Fruit fly (Drosophila melanogaster): Measurements from ENCODE around the gene Mcr.

The Mcr gene

DNA sequence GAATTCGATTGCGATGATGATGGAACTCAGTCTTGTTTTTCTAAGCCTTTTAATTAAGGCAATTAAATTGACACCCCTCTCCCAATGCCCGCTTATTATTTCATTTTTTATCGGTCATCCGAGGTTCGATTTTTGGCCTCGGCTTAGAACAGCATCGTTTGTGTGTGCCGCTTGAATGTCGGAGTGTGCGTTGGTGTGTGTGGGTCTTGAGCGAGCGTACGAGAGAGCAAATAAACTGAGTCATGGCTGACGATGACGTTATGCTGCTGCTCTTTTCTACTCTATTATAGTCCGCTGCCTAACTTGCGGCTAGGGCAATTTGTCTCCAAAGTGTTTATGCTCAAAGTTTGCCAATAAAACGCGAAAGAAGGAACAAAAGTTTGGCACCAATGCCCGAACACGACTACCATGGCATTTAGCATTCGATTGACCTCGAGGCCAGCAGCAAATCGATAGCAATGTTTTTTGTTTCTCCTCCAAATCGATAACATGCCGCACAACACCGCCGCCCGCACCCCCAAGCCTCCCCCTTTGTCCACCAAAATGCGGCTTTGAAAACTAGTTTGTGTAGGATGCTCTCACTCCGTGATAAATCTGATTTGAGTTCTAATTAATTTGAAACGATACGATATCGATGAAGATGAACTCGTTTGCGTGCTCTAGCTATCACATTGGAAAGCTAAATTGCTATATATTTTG lies 2.8 kb upstream of the Mcr start:
- TF ChIP-seq cic (GFP tag; optimal IDR thresholded peaks at IDR 0.05) (no peak), CG12768 (GFP tag; optimal IDR thresholded peaks at IDR 0.05) (no peak), Clk (GFP tag; optimal IDR thresholded peaks at IDR 0.05) (no peak), kay (GFP tag; ENCODE audit: borderline replicate concordance) (no peak), ovo (GFP tag; optimal IDR thresholded peaks at IDR 0.05) (no peak), toe (GFP tag; optimal IDR thresholded peaks at IDR 0.05) (no peak), Mnt (GFP tag; optimal IDR thresholded peaks at IDR 0.05) (no peak), CG7045 (GFP tag; optimal IDR thresholded peaks at IDR 0.05) (no peak), bab1 (GFP tag; optimal IDR thresholded peaks at IDR 0.05) (no peak), CG11617 (GFP tag; optimal IDR thresholded peaks at IDR 0.05) (no peak), CG33017 (tag; optimal IDR thresholded peaks at IDR 0.05) (no peak), pad (GFP tag; optimal IDR thresholded peaks at IDR 0.05) (no peak), tj (GFP tag; optimal IDR thresholded peaks at IDR 0.05) (no peak), CG7101 (tag; optimal IDR thresholded peaks at IDR 0.05) (no peak), cnc (optimal IDR thresholded peaks at IDR 0.05) (no peak), Hr96 (GFP tag; optimal IDR thresholded peaks at IDR 0.05) (no peak), CG5204 (GFP tag; optimal IDR thresholded peaks at IDR 0.05) (no peak)

DNA sequence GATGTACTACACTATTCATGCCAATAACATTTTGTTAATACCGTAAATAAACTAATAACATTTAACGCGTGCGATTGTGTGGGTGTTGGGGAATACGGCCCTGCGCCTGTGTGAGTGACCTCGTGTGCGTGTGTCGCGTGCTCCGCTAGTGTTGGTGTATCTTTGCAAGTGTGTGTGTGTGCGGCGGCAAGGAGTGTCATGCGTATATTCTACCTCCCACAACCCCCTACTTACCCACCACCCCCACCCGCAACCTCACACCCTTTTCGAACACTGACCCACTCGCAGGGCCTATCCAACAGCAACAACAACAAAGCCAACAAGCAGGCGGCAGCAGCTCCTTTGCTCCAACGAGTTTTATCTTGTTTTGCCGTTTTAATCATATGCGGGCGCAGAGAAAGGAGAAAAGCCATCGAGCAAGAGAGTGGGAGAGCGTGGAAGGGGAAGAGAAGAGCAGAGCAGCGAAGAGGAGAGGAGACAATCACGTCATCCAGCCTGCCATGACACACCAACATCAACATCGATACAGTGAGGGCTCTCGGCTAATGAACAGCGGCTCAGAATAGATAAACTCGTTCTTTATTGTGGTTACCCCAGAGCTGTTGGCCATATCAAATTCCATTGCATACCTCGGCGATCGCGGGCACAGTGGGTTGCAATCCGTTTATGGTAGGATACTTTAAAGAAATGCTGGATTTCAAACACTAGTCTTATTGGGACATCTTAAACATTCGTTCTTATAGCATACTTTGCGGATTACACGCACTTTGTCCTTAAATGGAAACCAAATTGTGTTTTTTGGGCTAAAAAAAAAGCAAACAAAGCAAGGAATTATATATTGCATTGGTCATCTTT lies 1.8 kb upstream of the Mcr start:
- TF ChIP-seq Crg-1 (GFP tag; optimal IDR thresholded peaks at IDR 0.05) (no peak), pad (GFP tag; optimal IDR thresholded peaks at IDR 0.05) (peak; percentile 79), Clk (GFP tag; optimal IDR thresholded peaks at IDR 0.05) (peak; percentile 15)

- TF ChIP-seq Hr96 (GFP tag; optimal IDR thresholded peaks at IDR 0.05): no peak
- TF ChIP-seq toe (GFP tag; optimal IDR thresholded peaks at IDR 0.05): no peak
- peak; percentile 62 for TF ChIP-seq bab1 (GFP tag; optimal IDR thresholded peaks at IDR 0.05)
- peak; percentile 20 for TF ChIP-seq CG7101 (tag; optimal IDR thresholded peaks at IDR 0.05)
- TF ChIP-seq Mnt (GFP tag; optimal IDR thresholded peaks at IDR 0.05): peak; percentile 58
- peak; percentile 68 for TF ChIP-seq cic (GFP tag; optimal IDR thresholded peaks at IDR 0.05)
- TF ChIP-seq CG33017 (tag; optimal IDR thresholded peaks at IDR 0.05): peak; percentile 25
- TF ChIP-seq kay (GFP tag; ENCODE audit: borderline replicate concordance): peak; percentile 33
- peak; percentile 98 for TF ChIP-seq CG14711 (tag; optimal IDR thresholded peaks at IDR 0.05)
These were observed 879 bp upstream of the Mcr start for dm6 chr2L:8083427-8084295.

dm6 chr2L:8083413-8083426 lies 438 bp upstream of the Mcr start, which contains the start of gene Bsg:
Gene Bsg (plus strand): TSS chr2L:8083420.
- TF ChIP-seq CG11617 (GFP tag; optimal IDR thresholded peaks at IDR 0.05): no peak
- no peak for TF ChIP-seq tj (GFP tag; optimal IDR thresholded peaks at IDR 0.05)
- no peak for TF ChIP-seq Mnt (GFP tag; optimal IDR thresholded peaks at IDR 0.05)
- TF ChIP-seq CG5204 (GFP tag; optimal IDR thresholded peaks at IDR 0.05): no peak
- no peak for TF ChIP-seq cnc (optimal IDR thresholded peaks at IDR 0.05)
- TF ChIP-seq CG7045 (GFP tag; optimal IDR thresholded peaks at IDR 0.05): no peak
- no peak for TF ChIP-seq toe (GFP tag; optimal IDR thresholded peaks at IDR 0.05)
- TF ChIP-seq kay (GFP tag; ENCODE audit: borderline replicate concordance): no peak
- TF ChIP-seq CG14711 (tag; optimal IDR thresholded peaks at IDR 0.05): no peak
- TF ChIP-seq cic (GFP tag; optimal IDR thresholded peaks at IDR 0.05): no peak
- no peak for TF ChIP-seq Hr96 (GFP tag; optimal IDR thresholded peaks at IDR 0.05)
- no peak for TF ChIP-seq CG12768 (GFP tag; optimal IDR thresholded peaks at IDR 0.05)
- no peak for TF ChIP-seq bab1 (GFP tag; optimal IDR thresholded peaks at IDR 0.05)
- TF ChIP-seq Crg-1 (GFP tag; optimal IDR thresholded peaks at IDR 0.05): no peak
- no peak for TF ChIP-seq Clk (GFP tag; optimal IDR thresholded peaks at IDR 0.05)
- TF ChIP-seq ovo (GFP tag; optimal IDR thresholded peaks at IDR 0.05): no peak
- TF ChIP-seq CG7101 (tag; optimal IDR thresholded peaks at IDR 0.05): no peak
- no peak for TF ChIP-seq pad (GFP tag; optimal IDR thresholded peaks at IDR 0.05)
- TF ChIP-seq CG33017 (tag; optimal IDR thresholded peaks at IDR 0.05): no peak
- no peak for TF ChIP-seq CG1620 (GFP tag; optimal IDR thresholded peaks at IDR 0.05)

dm6 chr2L:8081640-8082485 lies 919 bp downstream of the Mcr start:
- TF ChIP-seq tj (GFP tag; optimal IDR thresholded peaks at IDR 0.05) (peak; percentile 24), Hr96 (GFP tag; optimal IDR thresholded peaks at IDR 0.05) (no peak), CG11617 (GFP tag; optimal IDR thresholded peaks at IDR 0.05) (peak; percentile 77), CG7101 (tag; optimal IDR thresholded peaks at IDR 0.05) (peak; percentile 57), CG33017 (tag; optimal IDR thresholded peaks at IDR 0.05) (peak; percentile 63), bab1 (GFP tag; optimal IDR thresholded peaks at IDR 0.05) (no peak), CG14711 (tag; optimal IDR thresholded peaks at IDR 0.05) (peak; percentile 50)
